Fruit fly (Drosophila melanogaster): Measurements from ENCODE around the gene CG17648.

dm6 chr2L:1790261-1790660, 38.2 kb downstream of the CG17648 start, which contains the start of gene Gr22d:
- TF ChIP-seq CG8478 (optimal IDR thresholded peaks at IDR 0.05), result no peak
- TF ChIP-seq CTCF (optimal IDR thresholded peaks at IDR 0.05), result no peak

Measured in S2 (cell line).